Worm (Caenorhabditis elegans) whole organism, L1 larva: ENCODE results near the gene epic-3.

Experiments used
- F16B12.6 ChIP-seq: fragments of 150-350 bp; optimal IDR thresholded peaks from 2 replicates; lab custom pipeline; 2014; ENCODE audit warnings: missing biosample characterization, missing genetic modification characterization
- egl-27 ChIP-seq, 2 experiments: fragments of 150-350 bp in 1 of 2; sonication (generic microtip); optimal IDR thresholded peaks; 3 replicates each; lab custom pipeline; 2017 to 2018; ENCODE audit warnings: missing biosample characterization in 2 of 2, missing genetic modification characterization in 2 of 2, missing genetic modification reagents in 2 of 2
- nhr-28 ChIP-seq: fragments of 150-350 bp; optimal IDR thresholded peaks from 2 replicates; lab custom pipeline; 2014; ENCODE audit warnings: missing biosample characterization, missing genetic modification characterization
- nhr-77 ChIP-seq: fragments of 150-350 bp; optimal IDR thresholded peaks from 2 replicates; lab custom pipeline; 2014; ENCODE audit warnings: missing biosample characterization, missing genetic modification characterization
- pqm-1 ChIP-seq: sonication (generic microtip); optimal IDR thresholded peaks from 3 replicates; lab custom pipeline; 2017; ENCODE audit warnings: missing biosample characterization, missing genetic modification characterization
- snu-23 ChIP-seq: sonication (generic microtip); optimal IDR thresholded peaks from 2 replicates; lab custom pipeline; 2016; ENCODE audit warnings: missing genetic modification characterization, missing compliant biosample characterization
- unc-62 ChIP-seq: fragments of 150-350 bp; optimal IDR thresholded peaks from 2 replicates; lab custom pipeline; 2014; ENCODE audit warnings: missing biosample characterization, missing genetic modification reagents, missing genetic modification characterization
- unc-86 ChIP-seq: sonication (generic microtip); optimal IDR thresholded peaks from 2 replicates; lab custom pipeline; 2016; ENCODE audit warnings: missing genetic modification characterization, missing compliant biosample characterization
- unc-98 ChIP-seq: fragments of 200-800 bp; sonication (Bioruptor generic); IDR thresholded peaks from 2 replicates; pipeline ENCODE4 v1.3.6; 2022; ENCODE audit warnings: missing genetic modification characterization, missing compliant biosample characterization

ce11 chrIV:1715705-1716104, 8.5 kb downstream of the epic-3 start:
- TF ChIP-seq unc-98 (GFP tag; lab: Robert Waterston, UW) (no peak), F16B12.6 (no peak), unc-86 (no peak), pqm-1 (no peak), unc-62 (GFP tag; lab: Kevin White, UChicago) (no peak), egl-27 (tag; optimal IDR thresholded peaks at IDR 0.05; lab: Kevin White, UChicago) (no peak), nhr-28 (tag; lab: Kevin White, UChicago) (no peak), nhr-77 (no peak), snu-23 (peak; percentile 6)
